Worm (Caenorhabditis elegans) whole organism, L2 larva: ENCODE data around the gene mca-2.
"Not testable (repeated sequence)": the region's sequence is repeated elsewhere in the genome, so short reads cannot be mapped to it uniquely, and the experiment has no call there.

Experiments used
- C34F6.9 ChIP-seq: fragments of 150-350 bp; optimal IDR thresholded peaks from 2 replicates; lab custom pipeline; 2014; ENCODE audit warnings: missing biosample characterization, missing genetic modification characterization
- F13H6.1 ChIP-seq: sonication (generic microtip); optimal IDR thresholded peaks from 2 replicates; lab custom pipeline; 2016; ENCODE audit warnings: missing genetic modification characterization, missing compliant biosample characterization
- R02D3.7 ChIP-seq: fragments of 150-350 bp; optimal IDR thresholded peaks from 2 replicates; lab custom pipeline; 2014; ENCODE audit warnings: missing biosample characterization, missing genetic modification characterization
- ZK546.5 ChIP-seq: sonication (generic microtip); optimal IDR thresholded peaks from 2 replicates; lab custom pipeline; 2017; ENCODE audit warnings: missing biosample characterization, missing genetic modification characterization
- alr-1 ChIP-seq: fragments of 150-350 bp; optimal IDR thresholded peaks from 2 replicates; lab custom pipeline; 2014; ENCODE audit warnings: missing biosample characterization, missing genetic modification characterization
- aly-2 ChIP-seq: fragments of 150-350 bp; optimal IDR thresholded peaks from 2 replicates; lab custom pipeline; 2014; ENCODE audit warnings: missing biosample characterization, missing genetic modification characterization
- crh-2 ChIP-seq: sonication (generic microtip); optimal IDR thresholded peaks from 2 replicates; lab custom pipeline; 2017; ENCODE audit warnings: missing biosample characterization, missing genetic modification characterization
- dmd-4 ChIP-seq: sonication (generic microtip); optimal IDR thresholded peaks from 2 replicates; lab custom pipeline; 2017; ENCODE audit warnings: missing biosample characterization, missing genetic modification characterization
- elt-3 ChIP-seq: sonication (generic microtip); optimal IDR thresholded peaks from 2 replicates; lab custom pipeline; 2017; ENCODE audit warnings: missing biosample characterization, missing genetic modification characterization
- fos-1 ChIP-seq: fragments of 150-350 bp; optimal IDR thresholded peaks from 2 replicates; lab custom pipeline; 2014; ENCODE audit warnings: missing biosample characterization, missing genetic modification characterization
- lin-11 ChIP-seq: fragments of 150-350 bp; sonication (generic microtip); optimal IDR thresholded peaks from 2 replicates; lab custom pipeline; 2014; ENCODE audit warnings: missing biosample characterization, missing genetic modification characterization, inconsistent platforms, mixed read lengths
- lin-13 ChIP-seq: fragments of 150-350 bp; optimal IDR thresholded peaks from 2 replicates; lab custom pipeline; 2014; ENCODE audit warnings: missing biosample characterization, missing genetic modification reagents, missing genetic modification characterization
- lin-39 ChIP-seq: fragments of 150-350 bp; optimal IDR thresholded peaks from 2 replicates; lab custom pipeline; 2014; ENCODE audit warnings: missing biosample characterization, missing genetic modification reagents, missing genetic modification characterization
- lsy-2 ChIP-seq, 2 experiments: fragments of 150-350 bp in 1 of 2; sonication (generic microtip) in 1 of 2; optimal IDR thresholded peaks; 2 replicates each; lab custom pipeline; 2014 to 2017; ENCODE audit warnings: missing biosample characterization in 2 of 2, missing genetic modification characterization in 2 of 2
- mab-5 ChIP-seq: fragments of 150-350 bp; optimal IDR thresholded peaks from 2 replicates; lab custom pipeline; 2014; ENCODE audit warnings: missing biosample characterization, missing genetic modification characterization
- mbf-1 ChIP-seq: sonication (generic microtip); optimal IDR thresholded peaks from 2 replicates; lab custom pipeline; 2017; ENCODE audit warnings: missing biosample characterization, missing genetic modification characterization
- mdl-1 ChIP-seq, 2 experiments: fragments of 150-350 bp in 1 of 2; sonication (generic microtip) in 1 of 2; optimal IDR thresholded peaks; 2 replicates each; lab custom pipeline; 2017; ENCODE audit warnings: missing biosample characterization in 2 of 2, missing genetic modification characterization in 2 of 2
- nhr-10 ChIP-seq: sonication (generic microtip); optimal IDR thresholded peaks from 2 replicates; lab custom pipeline; 2017; ENCODE audit warnings: missing biosample characterization, missing genetic modification characterization
- nhr-11 ChIP-seq: fragments of 150-350 bp; optimal IDR thresholded peaks from 2 replicates; lab custom pipeline; 2014; ENCODE audit warnings: missing biosample characterization, missing genetic modification characterization
- nhr-12 ChIP-seq: fragments of 150-350 bp; optimal IDR thresholded peaks from 2 replicates; lab custom pipeline; 2014; ENCODE audit warnings: missing biosample characterization, missing genetic modification characterization
- nhr-129 ChIP-seq: fragments of 150-350 bp; optimal IDR thresholded peaks from 2 replicates; lab custom pipeline; 2014; ENCODE audit warnings: missing biosample characterization, missing genetic modification characterization
- nhr-6 ChIP-seq: fragments of 150-350 bp; optimal IDR thresholded peaks from 2 replicates; lab custom pipeline; 2014; ENCODE audit warnings: missing biosample characterization, missing genetic modification characterization
- sem-4 ChIP-seq: fragments of 150-350 bp; optimal IDR thresholded peaks from 2 replicates; lab custom pipeline; 2014; ENCODE audit warnings: missing biosample characterization, missing genetic modification reagents, missing genetic modification characterization
- sma-3 ChIP-seq: sonication (generic microtip); optimal IDR thresholded peaks from 2 replicates; lab custom pipeline; 2016; ENCODE audit warnings: missing genetic modification reagents, missing genetic modification characterization, missing compliant biosample characterization
- sma-9 ChIP-seq, 2 experiments: fragments of 150-350 bp in 1 of 2; sonication (generic microtip) in 1 of 2; optimal IDR thresholded peaks; 2 replicates each; lab custom pipeline; 2014 to 2016; ENCODE audit warnings: missing genetic modification characterization in 2 of 2, mild to moderate bottlenecking in 1 of 2, missing biosample characterization in 1 of 2, missing compliant biosample characterization in 1 of 2, missing genetic modification reagents in 1 of 2, moderate library complexity in 1 of 2
- snpc-4 ChIP-seq: fragments of 150-350 bp; optimal IDR thresholded peaks from 2 replicates; lab custom pipeline; 2014; ENCODE audit warnings: missing biosample characterization, missing genetic modification characterization
- unc-39 ChIP-seq: fragments of 150-350 bp; optimal IDR thresholded peaks from 2 replicates; lab custom pipeline; 2014; ENCODE audit warnings: missing biosample characterization, missing genetic modification characterization
- unc-55 ChIP-seq: fragments of 150-350 bp; sonication (generic microtip); optimal IDR thresholded peaks from 3 replicates; lab custom pipeline; 2014; ENCODE audit warnings: missing biosample characterization, missing genetic modification reagents, missing genetic modification characterization
- unc-62 ChIP-seq: fragments of 150-350 bp; optimal IDR thresholded peaks from 2 replicates; lab custom pipeline; 2014; ENCODE audit warnings: missing biosample characterization, missing genetic modification reagents, missing genetic modification characterization
- zag-1 ChIP-seq: fragments of 150-350 bp; optimal IDR thresholded peaks from 2 replicates; lab custom pipeline; 2014; ENCODE audit warnings: missing biosample characterization, missing genetic modification characterization
- ztf-4 ChIP-seq: fragments of 150-350 bp; optimal IDR thresholded peaks from 2 replicates; lab custom pipeline; 2014; ENCODE audit warnings: missing biosample characterization, missing genetic modification characterization

The mca-2 gene

DNA sequence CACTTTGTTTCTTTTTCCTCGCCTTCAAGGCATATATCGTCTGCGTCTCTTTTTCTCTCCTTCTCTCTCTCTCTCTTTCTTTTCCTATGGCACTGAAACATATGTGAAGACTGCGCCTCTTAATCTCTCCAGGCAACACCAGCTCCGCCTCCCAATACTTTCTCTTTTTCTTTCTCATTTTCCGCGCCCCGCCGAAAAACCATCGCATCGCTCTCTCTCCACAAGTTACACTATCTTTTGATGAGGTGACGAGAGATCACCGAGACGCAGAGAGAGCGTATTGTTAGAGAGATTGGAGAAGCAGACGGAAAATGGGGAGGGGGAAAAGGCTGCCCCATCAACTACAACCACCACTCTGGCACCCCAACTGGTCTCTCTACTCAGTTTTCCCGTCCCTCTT, 35.0 kb upstream of the mca-2 start (continued):
- TF ChIP-seq nhr-6 (tag; lab: Kevin White, UChicago), result peak; percentile 75
- TF ChIP-seq ztf-4 (tag; lab: Kevin White, UChicago), result peak; percentile 60
- TF ChIP-seq dmd-4 (tag; lab: Kevin White, UChicago), result peak; percentile 56

ce11 chrIV:2051195-2051594, 32.6 kb upstream of the mca-2 start, which contains the start of gene R05C11.4:
R05C11.4 (plus strand) TSS chrIV:2051495.
- not testable (repeated sequence) for TF ChIP-seq nhr-12; lin-39 (tag; lab: Kevin White, UChicago); snpc-4 (tag; lab: Kevin White, UChicago)

ce11 chrIV:2052337-2052736, 31.5 kb upstream of the mca-2 start:
- peak; percentile 14 for TF ChIP-seq lin-13 (GFP tag; lab: Kevin White, UChicago)
- peak; percentile 38 for TF ChIP-seq C34F6.9 (tag; lab: Kevin White, UChicago)
- TF ChIP-seq elt-3 (tag; lab: Kevin White, UChicago), result no peak
- peak in 1 of 2 experiments; percentile 17 for TF ChIP-seq lsy-2 (tag; optimal IDR thresholded peaks at IDR 0.05; lab: Kevin White, UChicago)
- no peak for TF ChIP-seq sma-3 (GFP tag; lab: Kevin White, UChicago)
- TF ChIP-seq zag-1 (tag; lab: Kevin White, UChicago), result peak; percentile 64
- TF ChIP-seq ZK546.5 (tag; lab: Kevin White, UChicago), result no peak
- TF ChIP-seq unc-39, result no peak
- no peak for TF ChIP-seq mbf-1 (tag; lab: Kevin White, UChicago)
- TF ChIP-seq sma-9 (GFP tag; optimal IDR thresholded peaks at IDR 0.05; lab: Kevin White, UChicago), result peak; percentile 19
- TF ChIP-seq sma-9 (tag; optimal IDR thresholded peaks at IDR 0.05; lab: Kevin White, UChicago), result no peak
- no peak for TF ChIP-seq nhr-6 (tag; lab: Kevin White, UChicago)
- no peak for TF ChIP-seq unc-62 (GFP tag; lab: Kevin White, UChicago)
- TF ChIP-seq R02D3.7 (tag; lab: Kevin White, UChicago), result no peak

- TF ChIP-seq lin-11 (tag; lab: Kevin White, UChicago), result no peak
- peak; percentile 51 for TF ChIP-seq nhr-129
- no peak for TF ChIP-seq R02D3.7 (tag; lab: Kevin White, UChicago)
- no peak for TF ChIP-seq nhr-6 (tag; lab: Kevin White, UChicago)
- TF ChIP-seq sma-9 (GFP tag; optimal IDR thresholded peaks at IDR 0.05; lab: Kevin White, UChicago), result peak; percentile 18
- TF ChIP-seq sma-9 (tag; optimal IDR thresholded peaks at IDR 0.05; lab: Kevin White, UChicago), result no peak
- no peak for TF ChIP-seq unc-55 (GFP tag; lab: Kevin White, UChicago)
- no peak for TF ChIP-seq nhr-10 (tag; lab: Kevin White, UChicago)
- no peak for TF ChIP-seq aly-2 (tag; lab: Kevin White, UChicago)
- peak in 1 of 2 experiments; percentile 63 for TF ChIP-seq lsy-2 (tag; optimal IDR thresholded peaks at IDR 0.05; lab: Kevin White, UChicago)
- peak; percentile 21 for TF ChIP-seq sem-4
- TF ChIP-seq F13H6.1, result peak; percentile 41
- no peak for TF ChIP-seq zag-1 (tag; lab: Kevin White, UChicago)
- peak; percentile 54 for TF ChIP-seq mab-5 (tag; lab: Kevin White, UChicago)
- no peak for TF ChIP-seq nhr-11
- peak; percentile 60 for TF ChIP-seq C34F6.9 (tag; lab: Kevin White, UChicago)
- no peak for TF ChIP-seq fos-1 (tag; lab: Kevin White, UChicago)
- peak; percentile 28 for TF ChIP-seq crh-2 (tag; lab: Kevin White, UChicago)
- peak; percentile 27 for TF ChIP-seq lin-13 (GFP tag; lab: Kevin White, UChicago)
These were observed 30.2 kb upstream of the mca-2 start for ce11 chrIV:2053591-2053990.

ce11 chrIV:2057462-2057861, 26.4 kb upstream of the mca-2 start:
- TF ChIP-seq unc-39 (no peak), snpc-4 (tag; lab: Kevin White, UChicago) (no peak), F13H6.1 (no peak)

DNA sequence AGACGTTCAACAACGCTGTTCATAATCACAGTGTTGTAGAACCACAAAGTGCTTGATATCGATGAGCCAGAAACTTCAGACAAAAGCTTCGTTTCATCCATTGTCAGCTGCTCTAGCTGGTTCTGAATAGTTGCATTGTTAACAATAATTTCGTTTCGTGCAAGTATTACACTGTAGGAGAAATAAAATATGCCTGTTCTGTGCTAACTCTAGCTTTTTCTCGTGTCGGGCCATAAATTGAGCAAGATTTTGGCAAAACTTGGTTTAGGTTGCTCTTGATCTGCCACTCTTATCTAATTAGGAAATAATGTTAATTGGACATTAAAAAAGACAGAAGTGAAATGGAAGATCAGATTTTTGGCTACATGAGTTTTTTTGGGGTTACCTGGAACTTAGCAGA, 24.8 kb upstream of the mca-2 start, which contains the start of gene R05C11.2:
Gene R05C11.2 (minus strand): TSS at position 101 of the 400 bp plus-strand sequence.
- TF ChIP-seq alr-1 (no peak), ZK546.5 (tag; lab: Kevin White, UChicago) (no peak), nhr-6 (tag; lab: Kevin White, UChicago) (no peak), lin-11 (tag; lab: Kevin White, UChicago) (no peak), mdl-1 (tag; optimal IDR thresholded peaks at IDR 0.05; lab: Kevin White, UChicago) (no peak), sma-3 (GFP tag; lab: Kevin White, UChicago) (no peak), ztf-4 (tag; lab: Kevin White, UChicago) (no peak)
